Fruit fly (Drosophila melanogaster): ENCODE measurements around the gene Fum2.

Gene Fum2

DNA sequence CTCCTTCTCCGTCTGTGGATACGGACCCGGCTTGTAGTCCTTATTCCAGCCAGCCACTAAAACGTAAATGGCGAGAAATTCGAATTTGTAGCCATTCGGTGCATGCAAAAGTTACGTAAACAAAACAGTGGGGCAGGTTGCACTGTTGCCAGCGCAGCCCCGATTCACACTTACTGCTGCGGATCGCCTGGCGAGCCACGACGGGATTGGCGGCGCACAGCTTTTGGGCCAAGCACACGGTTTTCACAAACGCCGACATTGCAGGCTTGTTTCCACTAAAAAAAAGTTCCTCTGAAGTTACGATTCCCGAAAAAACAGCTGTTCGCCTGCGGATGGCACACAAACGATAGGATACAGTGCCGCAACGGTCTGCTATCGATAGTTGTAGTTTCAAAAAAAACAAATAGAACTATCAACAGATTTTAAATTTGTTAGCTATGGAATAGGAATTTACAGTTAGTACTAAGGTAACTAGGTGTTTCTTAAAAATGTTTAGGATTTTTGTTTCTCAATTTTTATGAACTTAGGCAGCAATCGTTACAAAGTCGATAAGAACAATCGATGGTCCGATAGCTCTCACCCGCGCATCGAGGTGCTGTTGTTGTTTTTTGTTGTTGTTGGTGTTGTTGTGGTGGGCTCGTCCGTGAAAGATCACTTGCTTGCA lies 3.6 kb upstream of the Fum2 start, which contains the start of gene Fum1 (continued):
- TF ChIP-seq Atf6 (GFP tag; IDR thresholded peaks at IDR 0.05) (no peak), CG13775 (GFP tag; optimal IDR thresholded peaks at IDR 0.05) (no peak), knrl (GFP tag; IDR thresholded peaks at IDR 0.05; ENCODE audit: partially characterized antibody) (peak; percentile 90), CG9797 (GFP tag; optimal IDR thresholded peaks at IDR 0.05) (no peak), ap (GFP tag; IDR thresholded peaks at IDR 0.05) (no peak), chm (GFP tag; IDR thresholded peaks at IDR 0.05) (no peak), ham (GFP tag; IDR thresholded peaks at IDR 0.05) (no peak), salm (tag; optimal IDR thresholded peaks at IDR 0.05) (no peak), Ptx1 (GFP tag; IDR thresholded peaks at IDR 0.05) (no peak), pzg (GFP tag; optimal IDR thresholded peaks at IDR 0.05) (peak; percentile 63), Ssrp (tag; optimal IDR thresholded peaks at IDR 0.05) (no peak), CG4328 (GFP tag; optimal IDR thresholded peaks at IDR 0.05) (no peak), CG7556 (GFP tag; optimal IDR thresholded peaks at IDR 0.05) (no peak), yki (optimal IDR thresholded peaks at IDR 0.05) (no peak), otp (GFP tag; IDR thresholded peaks at IDR 0.05) (no peak), Dek (tag; optimal IDR thresholded peaks at IDR 0.05) (no peak), Drgx (GFP tag; IDR thresholded peaks at IDR 0.05) (no peak), CG18476 (GFP tag; optimal IDR thresholded peaks at IDR 0.05) (no peak), CG9609 (GFP tag; optimal IDR thresholded peaks at IDR 0.05) (no peak), Myb (GFP tag; optimal IDR thresholded peaks at IDR 0.05) (peak; percentile 33), CG17912 (GFP tag; optimal IDR thresholded peaks at IDR 0.05) (no peak), CG34422 (GFP tag; IDR thresholded peaks at IDR 0.05) (no peak), usp (GFP tag; optimal IDR thresholded peaks at IDR 0.05) (no peak), CG18619 (GFP tag; optimal IDR thresholded peaks at IDR 0.05) (no peak), nerfin-1 (tag; optimal IDR thresholded peaks at IDR 0.05) (peak; percentile 9), CG43689 (GFP tag; IDR thresholded peaks at IDR 0.05) (no peak), NC2α (GFP tag; optimal IDR thresholded peaks at IDR 0.05) (no peak), CG10565 (GFP tag; optimal IDR thresholded peaks at IDR 0.05) (no peak), CG6813 (GFP tag; optimal IDR thresholded peaks at IDR 0.05) (no peak), oc (tag; optimal IDR thresholded peaks at IDR 0.05) (no peak), ewg (GFP tag; optimal IDR thresholded peaks at IDR 0.05) (no peak), CG2889 (GFP tag; IDR thresholded peaks at IDR 0.05) (no peak), seq (GFP tag; IDR thresholded peaks at IDR 0.05) (no peak), bigmax (GFP tag; optimal IDR thresholded peaks at IDR 0.05) (no peak), Max (GFP tag; optimal IDR thresholded peaks at IDR 0.05) (no peak), Scr (GFP tag; IDR thresholded peaks at IDR 0.05; ENCODE audit: partially characterized antibody) (peak; percentile 95), CG9876 (GFP tag; optimal IDR thresholded peaks at IDR 0.05) (no peak), Deaf1 (tag; optimal IDR thresholded peaks at IDR 0.05) (peak; percentile 8), caup (GFP tag; optimal IDR thresholded peaks at IDR 0.05; ENCODE audit: severe bottlenecking) (no peak), CTCF (GFP tag; optimal IDR thresholded peaks at IDR 0.05) (no peak), sna (GFP tag; IDR thresholded peaks at IDR 0.05; ENCODE audit: partially characterized antibody) (peak; percentile 95), Jarid2 (GFP tag; optimal IDR thresholded peaks at IDR 0.05) (no peak), CG6791 (GFP tag; IDR thresholded peaks at IDR 0.05; ENCODE audit: partially characterized antibody) (peak; percentile 78), kah (GFP tag; optimal IDR thresholded peaks at IDR 0.05) (no peak), CG9932 (GFP tag; IDR thresholded peaks at IDR 0.05) (peak; percentile 37; the same call in 1 of the 2 replicates), CG2202 (tag; optimal IDR thresholded peaks at IDR 0.05) (no peak), lbe (GFP tag; optimal IDR thresholded peaks at IDR 0.05) (no peak), Elba2 (GFP tag; optimal IDR thresholded peaks at IDR 0.05) (no peak), CG10366 (GFP tag; IDR thresholded peaks at IDR 0.05) (no peak), kni (GFP tag; optimal IDR thresholded peaks at IDR 0.05) (no peak), Fer3 (tag; optimal IDR thresholded peaks at IDR 0.05) (no peak)
